Fruit fly (Drosophila melanogaster): ENCODE measurements around the gene cmet.
A peak's percentile ranks its signal among the peaks of the same experiment; 100 is the strongest.

The cmet gene

dm6 chr2L:11222079-11222478 is 46.7 kb downstream of the cmet start:
- TF ChIP-seq EcR (GFP tag; optimal IDR thresholded peaks at IDR 0.05) (no peak), Dll (optimal IDR thresholded peaks at IDR 0.05) (no peak), psq (optimal IDR thresholded peaks at IDR 0.05) (no peak), pan (optimal IDR thresholded peaks at IDR 0.05) (no peak), usp (GFP tag; optimal IDR thresholded peaks at IDR 0.05) (no peak), CG8478 (optimal IDR thresholded peaks at IDR 0.05) (no peak)

- TF ChIP-seq pan (optimal IDR thresholded peaks at IDR 0.05), result no peak
- no peak for TF ChIP-seq CG8478 (optimal IDR thresholded peaks at IDR 0.05)
- TF ChIP-seq Dll (optimal IDR thresholded peaks at IDR 0.05), result peak; percentile 60
- no peak for TF ChIP-seq usp (GFP tag; optimal IDR thresholded peaks at IDR 0.05)
- TF ChIP-seq EcR (GFP tag; optimal IDR thresholded peaks at IDR 0.05), result no peak
- no peak for TF ChIP-seq psq (optimal IDR thresholded peaks at IDR 0.05)
Observed at dm6 chr2L:11221296-11221698, 47.5 kb downstream of the cmet start.

dm6 chr2L:11220783-11221182 is 48.0 kb downstream of the cmet start:
- TF ChIP-seq pan (optimal IDR thresholded peaks at IDR 0.05), result no peak
- no peak for TF ChIP-seq psq (optimal IDR thresholded peaks at IDR 0.05)
- no peak for TF ChIP-seq Dll (optimal IDR thresholded peaks at IDR 0.05)
- TF ChIP-seq CG8478 (optimal IDR thresholded peaks at IDR 0.05), result no peak
- no peak for TF ChIP-seq EcR (GFP tag; optimal IDR thresholded peaks at IDR 0.05)
- TF ChIP-seq usp (GFP tag; optimal IDR thresholded peaks at IDR 0.05), result no peak

- TF ChIP-seq pan (optimal IDR thresholded peaks at IDR 0.05) (no peak), EcR (GFP tag; optimal IDR thresholded peaks at IDR 0.05) (no peak), Dll (optimal IDR thresholded peaks at IDR 0.05) (no peak), psq (optimal IDR thresholded peaks at IDR 0.05) (no peak), CG8478 (optimal IDR thresholded peaks at IDR 0.05) (no peak), usp (GFP tag; optimal IDR thresholded peaks at IDR 0.05) (no peak)
Observed at dm6 chr2L:11219446-11220038, 49.3 kb downstream of the cmet start.

- TF ChIP-seq usp (GFP tag; optimal IDR thresholded peaks at IDR 0.05) (no peak), CG8478 (optimal IDR thresholded peaks at IDR 0.05) (no peak), psq (optimal IDR thresholded peaks at IDR 0.05) (no peak), EcR (GFP tag; optimal IDR thresholded peaks at IDR 0.05) (no peak), Dll (optimal IDR thresholded peaks at IDR 0.05) (no peak), pan (optimal IDR thresholded peaks at IDR 0.05) (no peak)
Observed at dm6 chr2L:11218918-11219317, 49.9 kb downstream of the cmet start.
